Fruit fly (Drosophila melanogaster): ENCODE data around the gene CG5727.

DNA sequence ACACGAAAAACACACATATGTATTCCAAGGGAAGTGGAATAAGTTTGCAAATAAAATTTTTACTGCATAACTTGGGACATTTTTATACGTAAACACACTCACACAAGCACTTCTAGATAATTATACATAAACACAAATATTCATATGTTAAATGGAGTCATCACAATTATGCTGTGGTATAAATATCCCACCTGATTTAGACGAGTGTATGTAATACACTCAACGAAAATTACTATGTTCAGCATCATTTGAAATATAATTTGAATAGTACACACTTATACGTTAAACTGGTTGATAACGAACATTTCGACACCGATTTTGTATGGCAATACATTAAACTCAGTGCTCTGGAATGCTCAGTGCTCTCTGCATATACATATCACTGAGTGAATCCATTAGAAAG lies 20.6 kb upstream of the CG5727 start:
- TF ChIP-seq CG31627 (GFP tag; optimal IDR thresholded peaks at IDR 0.05) (peak; percentile 32), Eip93F (GFP tag; optimal IDR thresholded peaks at IDR 0.05) (no peak), dsx (GFP tag; optimal IDR thresholded peaks at IDR 0.05; ENCODE audit: poor library complexity, severe bottlenecking) (peak; percentile 17), Hr39 (GFP tag; optimal IDR thresholded peaks at IDR 0.05) (no peak), Gug (GFP tag; IDR thresholded peaks at IDR 0.05) (no peak), CG9139 (GFP tag; optimal IDR thresholded peaks at IDR 0.05) (no peak), Sox14 (GFP tag; optimal IDR thresholded peaks at IDR 0.05) (peak; percentile 61)
